Fruit fly (Drosophila melanogaster) whole organism, pupa: ENCODE results near the gene Argp.

Experiments used
- CG13204 ChIP-seq: fragments of 200-800 bp; sonication (Bioruptor generic); optimal IDR thresholded peaks from 2 replicates; lab custom pipeline; 2018; ENCODE audit warnings: missing biosample characterization, mild to moderate bottlenecking, missing genetic modification characterization, moderate library complexity
- CG17806 ChIP-seq: fragments of 200-800 bp; sonication (Bioruptor generic); optimal IDR thresholded peaks from 2 replicates; lab custom pipeline; 2018; ENCODE audit warnings: missing biosample characterization, mild to moderate bottlenecking, missing genetic modification characterization, moderate library complexity
- rn ChIP-seq: fragments of 200-800 bp; sonication (Bioruptor generic); IDR thresholded peaks from 2 replicates; pipeline ENCODE4 v1.3.6; 2022; ENCODE audit warnings: missing biosample characterization, missing genetic modification characterization

DNA sequence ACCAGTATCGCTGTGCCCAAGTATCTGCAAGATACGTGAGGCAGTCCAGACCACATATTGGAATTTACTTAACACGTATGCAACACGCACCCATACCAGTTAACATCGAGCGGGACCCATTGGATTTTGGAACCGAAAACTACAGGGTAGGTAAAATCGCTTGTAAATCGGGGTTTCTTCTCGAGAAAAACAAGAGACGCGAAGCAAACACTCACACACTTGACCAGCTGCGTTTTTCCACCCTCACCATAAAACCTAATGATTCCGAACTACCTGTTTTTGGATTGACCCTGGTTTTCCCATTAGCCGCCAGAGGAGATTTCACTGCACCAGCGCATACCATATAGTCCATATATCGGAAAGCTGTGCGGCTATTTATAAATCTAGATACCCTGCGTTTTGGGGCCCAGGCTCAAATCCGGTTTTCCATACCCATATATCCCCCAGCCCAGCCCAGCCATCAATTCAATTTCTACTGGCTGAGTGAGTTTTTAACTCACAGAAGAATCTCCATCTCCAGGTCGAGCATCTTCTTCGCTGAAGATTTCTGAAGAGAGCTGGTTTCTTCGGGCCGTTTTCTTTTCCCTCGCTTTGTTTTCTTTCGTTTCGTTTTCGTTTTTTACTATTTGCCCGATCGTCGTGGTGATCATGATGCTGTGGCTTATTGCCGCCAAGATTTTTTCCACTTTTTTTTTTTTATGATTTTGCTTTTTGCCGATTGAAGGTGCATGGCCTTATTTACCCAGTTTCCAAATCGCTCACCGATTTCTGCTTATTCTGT lies 6.1 kb upstream of the Argp start:
- TF ChIP-seq rn: no peak
- TF ChIP-seq CG13204: peak; percentile 59
- no peak for TF ChIP-seq CG17806
